Fruit fly (Drosophila melanogaster) whole organism, embryonic: ENCODE data around the gene CG1575.

ENCODE experiments used
- Adf1 ChIP-seq: fragments of 200-800 bp; sonication (Bioruptor generic); IDR thresholded peaks from 2 replicates; pipeline ENCODE4 v1.3.6; 2022; ENCODE audit warnings: missing biosample characterization, missing genetic modification characterization
- Awh ChIP-seq: fragments of 200-800 bp; sonication (Bioruptor generic); IDR thresholded peaks from 2 replicates; pipeline ENCODE4, ENCODE4 v1.3.6; 2022; ENCODE audit warnings: missing biosample characterization, missing genetic modification characterization
- CG14441 ChIP-seq: fragments of 200-800 bp; sonication (Bioruptor generic); IDR thresholded peaks from 2 replicates; pipeline ENCODE4 v1.3.6; 2022; ENCODE audit warnings: missing biosample characterization, missing genetic modification characterization
- CG15479 ChIP-seq: fragments of 200-800 bp; sonication (Bioruptor generic); optimal IDR thresholded peaks from 3 replicates; lab custom pipeline; 2019; ENCODE audit warnings: missing biosample characterization, mild to moderate bottlenecking, missing genetic modification characterization, moderate library complexity
- CG15696 ChIP-seq: fragments of 200-800 bp; sonication (Bioruptor generic); optimal IDR thresholded peaks from 2 replicates; lab custom pipeline; 2019; ENCODE audit warnings: missing biosample characterization, mild to moderate bottlenecking, missing genetic modification characterization, moderate library complexity
- CG31441 ChIP-seq: fragments of 200-800 bp; sonication (Bioruptor generic); IDR thresholded peaks from 2 replicates; pipeline ENCODE4 v1.3.6; 2022; ENCODE audit warnings: missing biosample characterization, missing genetic modification characterization
- CG3163 ChIP-seq: fragments of 200-800 bp; sonication (Bioruptor generic); optimal IDR thresholded peaks from 3 replicates; lab custom pipeline; 2016; ENCODE audit warnings: missing biosample characterization, missing genetic modification characterization
- CG3407 ChIP-seq: fragments of 200-800 bp; sonication (Bioruptor generic); optimal IDR thresholded peaks from 2 replicates; lab custom pipeline; 2018; ENCODE audit warnings: missing biosample characterization, mild to moderate bottlenecking, missing genetic modification characterization
- CG3838 ChIP-seq: fragments of 200-800 bp; sonication (Bioruptor generic); optimal IDR thresholded peaks from 3 replicates; lab custom pipeline; 2016; ENCODE audit warnings: missing biosample characterization, missing genetic modification characterization
- CG4282 ChIP-seq: fragments of 200-800 bp; sonication (Bioruptor generic); optimal IDR thresholded peaks from 2 replicates; lab custom pipeline; 2016; ENCODE audit warnings: missing biosample characterization, missing genetic modification characterization
- CG4360 ChIP-seq: fragments of 200-800 bp; sonication (Bioruptor generic); IDR thresholded peaks from 2 replicates; pipeline ENCODE4 v1.3.6; 2022; ENCODE audit warnings: missing biosample characterization, missing genetic modification characterization
- CG4404 ChIP-seq: fragments of 200-800 bp; sonication (Bioruptor generic); IDR thresholded peaks from 2 replicates; pipeline ENCODE4 v1.3.6; 2022; ENCODE audit warnings: missing biosample characterization, missing genetic modification characterization
- CG4707 ChIP-seq: fragments of 200-800 bp; sonication (Bioruptor generic); optimal IDR thresholded peaks from 2 replicates; lab custom pipeline; 2018; ENCODE audit warnings: missing biosample characterization, mild to moderate bottlenecking, missing genetic modification characterization, moderate library complexity
- CG4730 ChIP-seq: fragments of 200-800 bp; sonication (Bioruptor generic); IDR thresholded peaks from 2 replicates; pipeline ENCODE4 v1.3.6; 2022; ENCODE audit warnings: missing biosample characterization, missing genetic modification characterization
- CG6689 ChIP-seq: fragments of 200-800 bp; sonication (Bioruptor generic); IDR thresholded peaks from 2 replicates; pipeline ENCODE4 v1.3.6; 2022; ENCODE audit warnings: missing biosample characterization, missing genetic modification characterization
- CG7928 ChIP-seq: fragments of 200-800 bp; sonication (Bioruptor generic); optimal IDR thresholded peaks from 2 replicates; lab custom pipeline; 2017; ENCODE audit warnings: missing biosample characterization, mild to moderate bottlenecking, missing genetic modification characterization
- CG7987 ChIP-seq: fragments of 200-800 bp; sonication (Bioruptor generic); optimal IDR thresholded peaks from 2 replicates; lab custom pipeline; 2018; ENCODE audit warnings: missing biosample characterization, mild to moderate bottlenecking, missing genetic modification characterization, moderate library complexity
- CG8765 ChIP-seq: fragments of 200-800 bp; sonication (Bioruptor generic); IDR thresholded peaks from 2 replicates; pipeline ENCODE4 v1.3.6; 2022; ENCODE audit warnings: missing biosample characterization, missing genetic modification characterization
- D19B ChIP-seq: fragments of 200-800 bp; sonication (Bioruptor generic); optimal IDR thresholded peaks from 2 replicates; lab custom pipeline; 2017; ENCODE audit warnings: missing biosample characterization, mild to moderate bottlenecking, missing genetic modification characterization
- Doc3 ChIP-seq: fragments of 200-800 bp; sonication (Bioruptor generic); IDR thresholded peaks from 3 replicates; pipeline ENCODE4 v1.3.6; 2022; ENCODE audit warnings: missing biosample characterization, missing genetic modification characterization; ENCODE audit not compliant: partially characterized antibody
- Eip74EF ChIP-seq, 2 experiments: fragments of 200-800 bp in 1 of 2; fragments of >200 bp in 1 of 2; sonication (Bioruptor generic) in 1 of 2; optimal IDR thresholded peaks; 2 replicates each; lab custom pipeline; 2017 to 2019; ENCODE audit warnings: missing biosample characterization in 2 of 2, missing genetic modification characterization in 2 of 2, mild to moderate bottlenecking in 1 of 2, moderate library complexity in 1 of 2
- H2.0 ChIP-seq: fragments of 200-800 bp; sonication (Bioruptor generic); IDR thresholded peaks from 2 replicates; pipeline ENCODE4 v1.3.6; 2022; ENCODE audit warnings: missing biosample characterization, missing genetic modification characterization
- HLH4C ChIP-seq: fragments of 200-800 bp; sonication (Bioruptor generic); IDR thresholded peaks from 3 replicates; pipeline ENCODE4 v1.3.6; 2022; ENCODE audit warnings: missing biosample characterization, missing genetic modification characterization; ENCODE audit not compliant: partially characterized antibody
- HmgD ChIP-seq: fragments of 200-800 bp; sonication (Bioruptor generic); optimal IDR thresholded peaks from 3 replicates; lab custom pipeline; 2016; ENCODE audit warnings: missing biosample characterization, missing genetic modification characterization
- Hsf ChIP-seq: fragments of 200-800 bp; sonication (Bioruptor generic); optimal IDR thresholded peaks from 3 replicates; lab custom pipeline; 2016; ENCODE audit warnings: missing biosample characterization, missing genetic modification characterization
- Lhr ChIP-seq: fragments of 200-800 bp; sonication (Bioruptor generic); optimal IDR thresholded peaks from 3 replicates; lab custom pipeline; 2017; ENCODE audit warnings: mild to moderate bottlenecking, missing biosample characterization, missing genetic modification reagents, missing genetic modification characterization
- Nf-YA ChIP-seq: fragments of 200-800 bp; sonication (Bioruptor generic); IDR thresholded peaks from 2 replicates; pipeline ENCODE4 v1.3.6; 2022; ENCODE audit warnings: missing biosample characterization, missing genetic modification characterization
- Ravus ChIP-seq: fragments of 200-800 bp; sonication (Bioruptor generic); IDR thresholded peaks from 2 replicates; pipeline ENCODE4 v1.3.6; 2022; ENCODE audit warnings: missing biosample characterization, missing genetic modification characterization
- TFAM ChIP-seq: fragments of 200-800 bp; sonication (Bioruptor generic); optimal IDR thresholded peaks from 2 replicates; lab custom pipeline; 2017; ENCODE audit warnings: missing biosample characterization, missing genetic modification characterization, inconsistent platforms
- Tbp ChIP-seq: fragments of >200 bp; optimal IDR thresholded peaks from 2 replicates; lab custom pipeline; 2018; ENCODE audit warnings: missing biosample characterization, missing genetic modification characterization
- Vsx1 ChIP-seq: fragments of 200-800 bp; sonication (Bioruptor generic); optimal IDR thresholded peaks from 2 replicates; lab custom pipeline; 2017; ENCODE audit warnings: missing biosample characterization, mild to moderate bottlenecking, missing genetic modification characterization, missing genetic modification reagents
- abd-A ChIP-seq: fragments of 200-800 bp; sonication (Bioruptor generic); optimal IDR thresholded peaks from 3 replicates; lab custom pipeline; 2019; ENCODE audit warnings: missing biosample characterization, mild to moderate bottlenecking, missing genetic modification characterization, moderate library complexity
- bigmax ChIP-seq: fragments of 200-800 bp; sonication (Bioruptor generic); optimal IDR thresholded peaks from 2 replicates; lab custom pipeline; 2018; ENCODE audit warnings: missing biosample characterization, mild to moderate bottlenecking, missing genetic modification characterization
- bsh ChIP-seq, 2 experiments: fragments of 200-800 bp; sonication (Bioruptor generic); optimal IDR thresholded peaks; 2 replicates each; lab custom pipeline; 2017 to 2018; ENCODE audit warnings: mild to moderate bottlenecking in 2 of 2, missing biosample characterization in 2 of 2, missing genetic modification characterization in 2 of 2, moderate library complexity in 1 of 2
- fd102C ChIP-seq: fragments of 200-800 bp; sonication (Bioruptor generic); optimal IDR thresholded peaks from 2 replicates; lab custom pipeline; 2018; ENCODE audit warnings: missing biosample characterization, mild to moderate bottlenecking, missing genetic modification characterization, moderate library complexity
- gce ChIP-seq: fragments of 200-800 bp; sonication (Bioruptor generic); IDR thresholded peaks from 3 replicates; pipeline ENCODE4 v1.3.6; 2022; ENCODE audit warnings: missing biosample characterization, missing genetic modification characterization
- gsb ChIP-seq: fragments of 200-800 bp; sonication (Bioruptor generic); IDR thresholded peaks from 2 replicates; pipeline ENCODE4 v1.3.6; 2022; ENCODE audit warnings: missing biosample characterization, missing genetic modification characterization
- ham ChIP-seq: fragments of 200-800 bp; sonication (Bioruptor generic); IDR thresholded peaks from 2 replicates; pipeline ENCODE4 v1.3.6; 2022; ENCODE audit warnings: missing biosample characterization, missing genetic modification characterization
- hb ChIP-seq: fragments of 200-800 bp; sonication (Bioruptor generic); IDR thresholded peaks from 3 replicates; pipeline ENCODE4 v1.3.6; 2022; ENCODE audit warnings: missing biosample characterization, missing genetic modification characterization; ENCODE audit not compliant: partially characterized antibody
- hkb ChIP-seq, 2 experiments: fragments of 200-800 bp in 1 of 2; fragments of >200 bp in 1 of 2; sonication (Bioruptor generic) in 1 of 2; IDR thresholded peaks in 1 of 2; optimal IDR thresholded peaks in 1 of 2; 2 replicates each; pipeline versions ENCODE4 v1.3.6 to Lab custom; 2017 to 2022; ENCODE audit warnings: missing biosample characterization in 1 of 2, missing genetic modification characterization in 1 of 2
- kah ChIP-seq: fragments of 200-800 bp; sonication (Bioruptor generic); optimal IDR thresholded peaks from 2 replicates; lab custom pipeline; 2018; ENCODE audit warnings: missing biosample characterization, mild to moderate bottlenecking, missing genetic modification characterization
- kni ChIP-seq: fragments of 200-800 bp; sonication (Bioruptor generic); optimal IDR thresholded peaks from 3 replicates; lab custom pipeline; 2017; ENCODE audit warnings: mild to moderate bottlenecking, missing biosample characterization, missing genetic modification reagents, missing genetic modification characterization
- lmd ChIP-seq: fragments of 200-800 bp; sonication (Bioruptor generic); IDR thresholded peaks from 2 replicates; pipeline ENCODE4 v1.3.6; 2022; ENCODE audit warnings: missing biosample characterization, missing genetic modification characterization
- mam ChIP-seq: fragments of 200-800 bp; sonication (Bioruptor generic); optimal IDR thresholded peaks from 3 replicates; lab custom pipeline; 2016; ENCODE audit warnings: missing biosample characterization, missing genetic modification characterization
- repo ChIP-seq: fragments of 200-800 bp; sonication (Bioruptor generic); optimal IDR thresholded peaks from 2 replicates; lab custom pipeline; 2016; ENCODE audit warnings: missing biosample characterization, missing genetic modification characterization
- scrt ChIP-seq: fragments of 200-800 bp; sonication (Bioruptor generic); optimal IDR thresholded peaks from 2 replicates; lab custom pipeline; 2018; ENCODE audit warnings: missing biosample characterization, mild to moderate bottlenecking, missing genetic modification characterization, moderate library complexity
- ttk ChIP-seq: fragments of 200-800 bp; sonication (Bioruptor generic); IDR thresholded peaks from 2 replicates; pipeline ENCODE4 v2.1.2; 2022; ENCODE audit warnings: missing biosample characterization, missing genetic modification characterization
- wek ChIP-seq: fragments of 200-800 bp; sonication (Bioruptor generic); optimal IDR thresholded peaks from 3 replicates; lab custom pipeline; 2018; ENCODE audit warnings: missing biosample characterization, mild to moderate bottlenecking, missing genetic modification characterization, moderate library complexity
- zen2 ChIP-seq: fragments of 200-800 bp; sonication (Bioruptor generic); IDR thresholded peaks from 3 replicates; pipeline ENCODE4 v1.3.6; 2022; ENCODE audit warnings: missing biosample characterization, missing genetic modification characterization; ENCODE audit not compliant: partially characterized antibody

CG1575 gene

DNA sequence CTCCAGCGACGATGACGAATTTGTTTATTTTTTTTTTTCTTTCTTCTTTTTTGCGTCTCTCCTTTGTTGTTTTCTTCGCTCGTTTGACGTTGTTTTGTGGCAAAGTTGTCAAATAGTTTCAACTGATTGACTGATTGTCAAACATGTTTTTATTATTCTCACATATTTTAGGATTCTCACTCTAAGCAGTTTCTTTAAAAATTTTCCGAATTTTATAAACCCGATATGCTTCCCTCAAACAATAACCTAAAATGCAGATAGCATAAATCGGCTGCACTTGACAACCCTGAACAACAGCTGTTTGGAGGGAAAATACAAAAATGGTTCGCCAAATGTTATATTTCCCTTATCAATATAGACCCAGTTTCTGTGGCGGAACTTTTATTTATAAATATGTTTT is 26.7 kb downstream of the CG1575 start, which contains the start of gene CG17982 (continued):
- TF ChIP-seq Nf-YA (GFP tag; lab: Robert Waterston, UW) (peak; percentile 57; the same call in 1 of the 2 replicates), kni (GFP tag; lab: Kevin White, UChicago) (peak; percentile 75), zen2 (GFP tag; lab: Robert Waterston, UW) (no peak), Tbp (no peak), lmd (GFP tag; lab: Robert Waterston, UW) (peak; percentile 79), ham (GFP tag; lab: Robert Waterston, UW) (no peak), CG3163 (peak; percentile 64), CG15696 (peak; percentile 77), CG7928 (peak; percentile 47), Eip74EF (GFP tag; optimal IDR thresholded peaks at IDR 0.05; lab: Kevin White, UChicago) (peak in 1 of 2 experiments; percentile 71), TFAM (peak; percentile 5), CG4730 (peak; percentile 59), Ravus (GFP tag; lab: Robert Waterston, UW) (peak; percentile 47; the same call in 1 of the 2 replicates), CG4360 (GFP tag; lab: Robert Waterston, UW) (no peak), Doc3 (no peak), CG14441 (peak; percentile 80), H2.0 (GFP tag; lab: Robert Waterston, UW) (peak; percentile 79), repo (GFP tag; lab: Kevin White, UChicago) (peak; percentile 79), CG8765 (peak; percentile 44; the same call in 1 of the 2 replicates), D19B (GFP tag; lab: Kevin White, UChicago) (no peak), CG7987 (GFP tag; lab: Kevin White, UChicago) (peak; percentile 70), CG6689 (GFP tag; lab: Robert Waterston, UW) (peak; percentile 87), gsb (GFP tag; lab: Robert Waterston, UW) (peak; percentile 55), CG4404 (peak; percentile 56; the same call in 1 of the 2 replicates), bsh (GFP tag; optimal IDR thresholded peaks at IDR 0.05; lab: Kevin White, UChicago) (peak; percentile 71 to 89), Vsx1 (no peak), hkb (optimal IDR thresholded peaks at IDR 0.05; lab: Kevin White, UChicago) (no peak), hkb (GFP tag; IDR thresholded peaks at IDR 0.05; lab: Robert Waterston, UW) (peak; percentile 88), CG3407 (GFP tag; lab: Kevin White, UChicago) (peak; percentile 70), mam (GFP tag; lab: Kevin White, UChicago) (peak; percentile 90), bigmax (GFP tag; lab: Kevin White, UChicago) (peak; percentile 92), ttk (GFP tag; lab: Robert Waterston, UW) (peak; percentile 68), Lhr (GFP tag; lab: Kevin White, UChicago) (peak; percentile 29), CG4282 (GFP tag; lab: Kevin White, UChicago) (peak; percentile 69), CG3838 (peak; percentile 61), gce (GFP tag; lab: Robert Waterston, UW) (peak; percentile 63; the same call in 1 of the 3 replicates), wek (GFP tag; lab: Kevin White, UChicago) (peak; percentile 35), abd-A (tag; lab: Kevin White, UChicago) (no peak), scrt (GFP tag; lab: Kevin White, UChicago) (peak; percentile 71), CG31441 (peak; percentile 80), CG4707 (GFP tag; lab: Kevin White, UChicago) (peak; percentile 55), CG15479 (GFP tag; lab: Kevin White, UChicago) (no peak), Hsf (GFP tag; lab: Kevin White, UChicago) (peak; percentile 88), fd102C (GFP tag; lab: Kevin White, UChicago) (no peak), kah (peak; percentile 64), HLH4C (GFP tag; lab: Robert Waterston, UW) (no peak), HmgD (GFP tag; lab: Kevin White, UChicago) (no peak), Adf1 (0 out of 2 replicates have a peak, but pooled peaks have one; percentile 31), hb (no peak), Awh (GFP tag; lab: Robert Waterston, UW) (peak; percentile 53; the same call in 1 of the 2 replicates)
